Fruit fly (Drosophila melanogaster): ENCODE results near the gene CG42366.

CG42366 gene

dm6 chr2L:9949178-9950062 lies 24.5 kb downstream of the CG42366 start:
- TF ChIP-seq Eip78C (GFP tag), result peak; percentile 34
- TF ChIP-seq CG8119 (GFP tag; IDR thresholded peaks at IDR 0.05), result peak; percentile 39; the same call in 1 of the 3 replicates
- peak; percentile 3 for TF ChIP-seq Sox14 (GFP tag; optimal IDR thresholded peaks at IDR 0.05)
- no peak for TF ChIP-seq Hr39 (GFP tag; optimal IDR thresholded peaks at IDR 0.05)
- TF ChIP-seq CG6276 (GFP tag; optimal IDR thresholded peaks at IDR 0.05), result peak; percentile 75
- no peak for TF ChIP-seq CG1621 (tag; optimal IDR thresholded peaks at IDR 0.05)
- TF ChIP-seq eg (GFP tag; IDR thresholded peaks at IDR 0.05), result peak; percentile 31; the same call in 1 of the 3 replicates
- TF ChIP-seq cyc (GFP tag; optimal IDR thresholded peaks at IDR 0.05), result no peak
- TF ChIP-seq CG7368 (GFP tag; optimal IDR thresholded peaks at IDR 0.05), result no peak
- no peak for TF ChIP-seq Lpt (GFP tag; optimal IDR thresholded peaks at IDR 0.05)
- no peak for TF ChIP-seq fkh (GFP tag; optimal IDR thresholded peaks at IDR 0.05)
- no peak for TF ChIP-seq topi (GFP tag; optimal IDR thresholded peaks at IDR 0.05)
- TF ChIP-seq svp (GFP tag), result peak; percentile 60
- peak; percentile 16 for TF ChIP-seq CG6808 (GFP tag; optimal IDR thresholded peaks at IDR 0.05)
- peak; percentile 79 for TF ChIP-seq vri (GFP tag; optimal IDR thresholded peaks at IDR 0.05)
- no peak for TF ChIP-seq Ets96B (tag; optimal IDR thresholded peaks at IDR 0.05)
- TF ChIP-seq CG3919 (GFP tag; optimal IDR thresholded peaks at IDR 0.05), result peak; percentile 4
- TF ChIP-seq CG16779 (tag; optimal IDR thresholded peaks at IDR 0.05), result peak; percentile 60
- TF ChIP-seq ss (GFP tag; optimal IDR thresholded peaks at IDR 0.05), result peak; percentile 46 to 49
- no peak for TF ChIP-seq spab (GFP tag; optimal IDR thresholded peaks at IDR 0.05)
- TF ChIP-seq net (GFP tag; optimal IDR thresholded peaks at IDR 0.05), result peak; percentile 29
- peak; percentile 10 for TF ChIP-seq CG6854 (GFP tag; optimal IDR thresholded peaks at IDR 0.05)
- peak; percentile 36 for TF ChIP-seq CG9139 (GFP tag; optimal IDR thresholded peaks at IDR 0.05)
- TF ChIP-seq CG10669 (GFP tag; optimal IDR thresholded peaks at IDR 0.05), result no peak
- TF ChIP-seq CG4318 (GFP tag; optimal IDR thresholded peaks at IDR 0.05), result no peak
- no peak for TF ChIP-seq CG11762 (GFP tag; optimal IDR thresholded peaks at IDR 0.05; ENCODE audit: insufficient read depth)

- TF ChIP-seq CG11762 (GFP tag; optimal IDR thresholded peaks at IDR 0.05; ENCODE audit: insufficient read depth), result peak; percentile 86
- TF ChIP-seq Sox102F (GFP tag; optimal IDR thresholded peaks at IDR 0.05), result peak; percentile 85
- peak; percentile 94 for TF ChIP-seq CG15336 (GFP tag; IDR thresholded peaks at IDR 0.05)
- TF ChIP-seq Eip75B (GFP tag; optimal IDR thresholded peaks at IDR 0.05), result peak; percentile 78
- TF ChIP-seq Lpt (GFP tag; optimal IDR thresholded peaks at IDR 0.05), result peak; percentile 82
- peak; percentile 95 for TF ChIP-seq Ets96B (tag; optimal IDR thresholded peaks at IDR 0.05)
- peak; percentile 64 for TF ChIP-seq Hr39 (GFP tag; optimal IDR thresholded peaks at IDR 0.05)
- TF ChIP-seq Eip78C (GFP tag), result peak; percentile 96
- TF ChIP-seq CG34406 (GFP tag; optimal IDR thresholded peaks at IDR 0.05), result peak; percentile 88
- TF ChIP-seq fd59A (GFP tag; optimal IDR thresholded peaks at IDR 0.05), result peak; percentile 59
- TF ChIP-seq CG6163 (GFP tag; IDR thresholded peaks at IDR 0.05), result peak; percentile 90
- TF ChIP-seq spab (GFP tag; optimal IDR thresholded peaks at IDR 0.05), result peak; percentile 85
- TF ChIP-seq CG11902 (GFP tag; optimal IDR thresholded peaks at IDR 0.05), result peak; percentile 75
- TF ChIP-seq acj6 (GFP tag; optimal IDR thresholded peaks at IDR 0.05), result peak; percentile 93
- peak; percentile 65 for TF ChIP-seq CG1621 (tag; optimal IDR thresholded peaks at IDR 0.05)
- TF ChIP-seq eg (GFP tag; IDR thresholded peaks at IDR 0.05), result peak; percentile 94
- peak; percentile 87 for TF ChIP-seq vri (GFP tag; optimal IDR thresholded peaks at IDR 0.05)
- peak; percentile 96 for TF ChIP-seq dsx (GFP tag; optimal IDR thresholded peaks at IDR 0.05; ENCODE audit: poor library complexity, severe bottlenecking)
- peak; percentile 84 for TF ChIP-seq CG9139 (GFP tag; optimal IDR thresholded peaks at IDR 0.05)
- TF ChIP-seq CG6792 (GFP tag; optimal IDR thresholded peaks at IDR 0.05), result peak; percentile 86
- TF ChIP-seq lz (GFP tag; optimal IDR thresholded peaks at IDR 0.05), result peak; percentile 74
- TF ChIP-seq CG8119 (GFP tag; IDR thresholded peaks at IDR 0.05), result peak; percentile 94
- TF ChIP-seq fd85E (GFP tag; optimal IDR thresholded peaks at IDR 0.05), result peak; percentile 67
- peak; percentile 90 for TF ChIP-seq esn (GFP tag; optimal IDR thresholded peaks at IDR 0.05)
- TF ChIP-seq CG8632 (GFP tag; optimal IDR thresholded peaks at IDR 0.05), result peak; percentile 85
- TF ChIP-seq Ets21C (GFP tag; optimal IDR thresholded peaks at IDR 0.05), result peak; percentile 64
- TF ChIP-seq Gug (GFP tag; IDR thresholded peaks at IDR 0.05), result peak; percentile 92
- TF ChIP-seq cyc (GFP tag; optimal IDR thresholded peaks at IDR 0.05), result peak; percentile 86
- TF ChIP-seq achi (GFP tag; optimal IDR thresholded peaks at IDR 0.05), result peak; percentile 90
- TF ChIP-seq CG6808 (GFP tag; optimal IDR thresholded peaks at IDR 0.05), result peak; percentile 87
- TF ChIP-seq CG3919 (GFP tag; optimal IDR thresholded peaks at IDR 0.05), result peak; percentile 94
- peak; percentile 93 for TF ChIP-seq CG10631 (GFP tag; optimal IDR thresholded peaks at IDR 0.05)
- TF ChIP-seq CG7368 (GFP tag; optimal IDR thresholded peaks at IDR 0.05), result peak; percentile 88
- TF ChIP-seq net (GFP tag; optimal IDR thresholded peaks at IDR 0.05), result peak; percentile 92
- peak; percentile 90 for TF ChIP-seq CG10669 (GFP tag; optimal IDR thresholded peaks at IDR 0.05)
- peak; percentile 86 to 89 for TF ChIP-seq ss (GFP tag; optimal IDR thresholded peaks at IDR 0.05)
- TF ChIP-seq CG4318 (GFP tag; optimal IDR thresholded peaks at IDR 0.05), result no peak
- peak; percentile 92 for TF ChIP-seq svp (GFP tag)
Observed at dm6 chr2L:9954119-9954518, 29.2 kb downstream of the CG42366 start, which contains the start of the genes CG13126 and CG4709. TSS of gene CG13126 (minus strand) at chr2L:9954181. TSS of gene CG4709 (plus strand) at chr2L:9954325.

Data from whole organism, prepupa.